Fruit fly (Drosophila melanogaster): Measurements from ENCODE around the gene CG31496.

The CG31496 gene

dm6 chr3R:7346445-7346844, 1.6 kb downstream of the CG31496 start, which contains the start of gene nxf4 (continued):
- TF ChIP-seq CG3163 (GFP tag; optimal IDR thresholded peaks at IDR 0.05) (peak; percentile 65), NFAT (GFP tag; IDR thresholded peaks at IDR 0.05) (peak; percentile 79), org-1 (GFP tag; optimal IDR thresholded peaks at IDR 0.05) (peak; percentile 34), repo (GFP tag; optimal IDR thresholded peaks at IDR 0.05) (peak; percentile 65), CG17385 (GFP tag; optimal IDR thresholded peaks at IDR 0.05) (peak; percentile 22), CG9817 (tag; optimal IDR thresholded peaks at IDR 0.05) (peak; percentile 80), CG9215 (GFP tag; IDR thresholded peaks at IDR 0.05) (peak; percentile 52), Nf-YA (GFP tag; IDR thresholded peaks at IDR 0.05) (peak; percentile 56), CG11723 (GFP tag; optimal IDR thresholded peaks at IDR 0.05) (peak; percentile 7), CkIIα-i1 (GFP tag; IDR thresholded peaks at IDR 0.05) (no peak), CG15269 (tag; optimal IDR thresholded peaks at IDR 0.05) (peak; percentile 43), CG7271 (tag; optimal IDR thresholded peaks at IDR 0.05) (peak; percentile 38), CG18764 (GFP tag; optimal IDR thresholded peaks at IDR 0.05) (peak; percentile 75), jing (GFP tag; optimal IDR thresholded peaks at IDR 0.05) (peak; percentile 64), Ets65A (GFP tag) (peak; percentile 99), CG17802 (tag; optimal IDR thresholded peaks at IDR 0.05) (peak; percentile 73), rib (GFP tag; IDR thresholded peaks at IDR 0.05) (no peak), Poxn (GFP tag; IDR thresholded peaks at IDR 0.05) (peak; percentile 29; the same call in 1 of the 2 replicates), inv (GFP tag; IDR thresholded peaks at IDR 0.05; ENCODE audit: partially characterized antibody) (peak; percentile 35; the same call in 1 of the 2 replicates), pnt (GFP tag; optimal IDR thresholded peaks at IDR 0.05) (peak; percentile 76), Usf (GFP tag; optimal IDR thresholded peaks at IDR 0.05) (no peak), dm (GFP tag; optimal IDR thresholded peaks at IDR 0.05) (peak; percentile 67), CG7963 (GFP tag; IDR thresholded peaks at IDR 0.05; ENCODE audit: partially characterized antibody) (0 out of 3 replicates have a peak, but pooled peaks have one; percentile 16), Bteb2 (GFP tag; optimal IDR thresholded peaks at IDR 0.05) (peak; percentile 39), ken (GFP tag; IDR thresholded peaks at IDR 0.05) (peak; percentile 84), CG17829 (tag; optimal IDR thresholded peaks at IDR 0.05) (peak; percentile 75), seq (GFP tag; IDR thresholded peaks at IDR 0.05) (no peak), ind (GFP tag; optimal IDR thresholded peaks at IDR 0.05) (peak; percentile 72), CG13287 (GFP tag; IDR thresholded peaks at IDR 0.05; ENCODE audit: partially characterized antibody) (peak; percentile 33; the same call in 1 of the 2 replicates), E2f2 (GFP tag; IDR thresholded peaks at IDR 0.05) (peak; percentile 31; the same call in 1 of the 2 replicates), ci (GFP tag; IDR thresholded peaks at IDR 0.05) (peak; percentile 76), sim (GFP tag; IDR thresholded peaks at IDR 0.05) (no peak), zen (tag; optimal IDR thresholded peaks at IDR 0.05) (peak; percentile 83), zf30C (GFP tag; optimal IDR thresholded peaks at IDR 0.05) (no peak), h (optimal IDR thresholded peaks at IDR 0.05) (no peak), Hand (GFP tag; optimal IDR thresholded peaks at IDR 0.05) (no peak), CG10959 (GFP tag; IDR thresholded peaks at IDR 0.05) (peak; percentile 76), CG11093 (GFP tag; IDR thresholded peaks at IDR 0.05) (no peak; the same call in 2 of the 3 replicates), CG16813 (GFP tag; IDR thresholded peaks at IDR 0.05; ENCODE audit: partially characterized antibody) (peak; percentile 49; the same call in 1 of the 3 replicates), caup (GFP tag; optimal IDR thresholded peaks at IDR 0.05; ENCODE audit: severe bottlenecking) (peak; percentile 68), trem (tag; optimal IDR thresholded peaks at IDR 0.05) (peak; percentile 50), schlank (tag; optimal IDR thresholded peaks at IDR 0.05) (no peak), CG12071 (GFP tag; optimal IDR thresholded peaks at IDR 0.05) (peak; percentile 11), CG2120 (GFP tag; optimal IDR thresholded peaks at IDR 0.05) (peak; percentile 74), fd3F (GFP tag; optimal IDR thresholded peaks at IDR 0.05) (peak; percentile 44), slp2 (GFP tag; optimal IDR thresholded peaks at IDR 0.05) (peak; percentile 71), gt (GFP tag; IDR thresholded peaks at IDR 0.05) (no peak), insv (GFP tag; optimal IDR thresholded peaks at IDR 0.05) (peak in 1 of 2 experiments; percentile 64), Vsx1 (GFP tag; optimal IDR thresholded peaks at IDR 0.05) (peak; percentile 36), CG2712 (tag; optimal IDR thresholded peaks at IDR 0.05) (peak; percentile 76), esg (GFP tag; conservative IDR thresholded peaks at IDR 0.05) (peak; percentile 28; the same call in 1 of the 2 replicates)
